Worm (Caenorhabditis elegans) whole organism, L3 larva: ENCODE results near the gene F59B2.15.

Experiments used
- R02D3.7 ChIP-seq: fragments of 150-350 bp; optimal IDR thresholded peaks from 2 replicates; lab custom pipeline; 2014; ENCODE audit warnings: missing biosample characterization, missing genetic modification characterization
- ZK546.5 ChIP-seq: sonication (generic microtip); optimal IDR thresholded peaks from 2 replicates; lab custom pipeline; 2017; ENCODE audit warnings: missing biosample characterization, missing genetic modification characterization
- aly-2 ChIP-seq: fragments of 150-350 bp; optimal IDR thresholded peaks from 2 replicates; lab custom pipeline; 2014; ENCODE audit warnings: missing biosample characterization, missing genetic modification characterization
- ama-1 ChIP-seq: fragments of 150-350 bp; optimal IDR thresholded peaks from 2 replicates; lab custom pipeline; 2018
- ceh-16 ChIP-seq: sonication (generic microtip); optimal IDR thresholded peaks from 2 replicates; lab custom pipeline; 2017; ENCODE audit warnings: missing biosample characterization, missing genetic modification characterization
- ceh-28 ChIP-seq: fragments of 150-350 bp; optimal IDR thresholded peaks from 2 replicates; lab custom pipeline; 2014; ENCODE audit warnings: missing biosample characterization, missing genetic modification reagents, missing genetic modification characterization
- ceh-82 ChIP-seq: fragments of 150-350 bp; optimal IDR thresholded peaks from 2 replicates; lab custom pipeline; 2014; ENCODE audit warnings: missing biosample characterization, missing genetic modification characterization
- ceh-9 ChIP-seq: sonication (generic microtip); optimal IDR thresholded peaks from 2 replicates; lab custom pipeline; 2018; ENCODE audit warnings: missing biosample characterization, missing genetic modification characterization
- daf-12 ChIP-seq: fragments of 150-350 bp; optimal IDR thresholded peaks from 2 replicates; lab custom pipeline; 2014; ENCODE audit warnings: missing biosample characterization, missing genetic modification reagents, missing genetic modification characterization
- egl-27 ChIP-seq: sonication (generic microtip); optimal IDR thresholded peaks from 4 replicates; lab custom pipeline; 2017; ENCODE audit warnings: missing biosample characterization, missing genetic modification reagents, missing genetic modification characterization
- egl-5 ChIP-seq: fragments of 150-350 bp; optimal IDR thresholded peaks from 2 replicates; lab custom pipeline; 2017; ENCODE audit warnings: missing biosample characterization, missing genetic modification reagents, missing genetic modification characterization, inconsistent platforms
- elt-1 ChIP-seq: fragments of 150-350 bp; optimal IDR thresholded peaks from 2 replicates; lab custom pipeline; 2014; ENCODE audit warnings: missing biosample characterization, missing genetic modification characterization
- elt-2 ChIP-seq: sonication (generic microtip); optimal IDR thresholded peaks from 2 replicates; lab custom pipeline; 2016; ENCODE audit warnings: missing genetic modification reagents, mild to moderate bottlenecking, missing genetic modification characterization, missing compliant biosample characterization
- elt-3 ChIP-seq, 3 experiments: fragments of 150-350 bp in 1 of 3; sonication (generic microtip) in 2 of 3; optimal IDR thresholded peaks; 2 replicates in 2 of 3; 4 replicates in 1 of 3; lab custom pipeline; 2014 to 2017; ENCODE audit warnings: missing biosample characterization in 3 of 3, missing genetic modification characterization in 3 of 3
- eor-1 ChIP-seq, 2 experiments: fragments of 150-350 bp; optimal IDR thresholded peaks; 2 replicates each; lab custom pipeline; 2014 to 2018; ENCODE audit warnings: missing biosample characterization in 2 of 2, missing genetic modification characterization in 2 of 2
- fkh-10 ChIP-seq: sonication (generic microtip); optimal IDR thresholded peaks from 2 replicates; lab custom pipeline; 2017; ENCODE audit warnings: missing biosample characterization, missing genetic modification reagents, missing genetic modification characterization
- fkh-2 ChIP-seq: fragments of 150-350 bp; optimal IDR thresholded peaks from 2 replicates; lab custom pipeline; 2014; ENCODE audit warnings: missing biosample characterization, missing genetic modification reagents, missing genetic modification characterization
- fos-1 ChIP-seq: fragments of 150-350 bp; optimal IDR thresholded peaks from 2 replicates; lab custom pipeline; 2014; ENCODE audit warnings: missing biosample characterization, missing genetic modification characterization
- hmg-11 ChIP-seq: sonication (generic microtip); optimal IDR thresholded peaks from 2 replicates; lab custom pipeline; 2016; ENCODE audit warnings: missing genetic modification characterization, missing compliant biosample characterization
- jun-1 ChIP-seq: fragments of 150-350 bp; optimal IDR thresholded peaks from 2 replicates; lab custom pipeline; 2014; ENCODE audit warnings: missing biosample characterization, missing genetic modification reagents, missing genetic modification characterization
- lin-15B ChIP-seq: fragments of 150-350 bp; optimal IDR thresholded peaks from 2 replicates; lab custom pipeline; 2014; ENCODE audit warnings: missing biosample characterization, missing genetic modification characterization
- lin-39 ChIP-seq: fragments of 150-350 bp; optimal IDR thresholded peaks from 2 replicates; lab custom pipeline; 2018; ENCODE audit warnings: missing biosample characterization, missing genetic modification reagents, missing genetic modification characterization
- lsy-12 ChIP-seq: sonication (generic microtip); optimal IDR thresholded peaks from 2 replicates; lab custom pipeline; 2016; ENCODE audit warnings: mild to moderate bottlenecking, missing genetic modification characterization, missing compliant biosample characterization
- mdl-1 ChIP-seq: fragments of 150-350 bp; optimal IDR thresholded peaks from 2 replicates; lab custom pipeline; 2014; ENCODE audit warnings: missing biosample characterization, missing genetic modification characterization
- mml-1 ChIP-seq: fragments of 150-350 bp; sonication (generic microtip); optimal IDR thresholded peaks from 3 replicates; lab custom pipeline; 2014; ENCODE audit warnings: missing biosample characterization, missing genetic modification characterization
- nfya-1 ChIP-seq: sonication (generic microtip); optimal IDR thresholded peaks from 2 replicates; lab custom pipeline; 2017; ENCODE audit warnings: missing genetic modification characterization, mild to moderate bottlenecking, missing compliant biosample characterization, antibody characterized with exemption, moderate library complexity; ENCODE audit not compliant: insufficient read depth
- nhr-11 ChIP-seq: fragments of 150-350 bp; optimal IDR thresholded peaks from 2 replicates; lab custom pipeline; 2014; ENCODE audit warnings: missing biosample characterization, missing genetic modification characterization
- nhr-12 ChIP-seq: fragments of 150-350 bp; optimal IDR thresholded peaks from 2 replicates; lab custom pipeline; 2014; ENCODE audit warnings: missing biosample characterization, missing genetic modification characterization
- nhr-23 ChIP-seq: fragments of 150-350 bp; optimal IDR thresholded peaks from 2 replicates; lab custom pipeline; 2014; ENCODE audit warnings: missing biosample characterization, missing genetic modification reagents, missing genetic modification characterization
- nhr-237 ChIP-seq: fragments of 150-350 bp; optimal IDR thresholded peaks from 2 replicates; lab custom pipeline; 2014; ENCODE audit warnings: missing biosample characterization, missing genetic modification characterization
- nhr-25 ChIP-seq: sonication (generic microtip); optimal IDR thresholded peaks from 2 replicates; lab custom pipeline; 2017; ENCODE audit warnings: missing biosample characterization, missing genetic modification characterization
- nhr-28 ChIP-seq: fragments of 150-350 bp; optimal IDR thresholded peaks from 2 replicates; lab custom pipeline; 2014; ENCODE audit warnings: missing biosample characterization, missing genetic modification characterization
- nhr-43 ChIP-seq: sonication (generic microtip); optimal IDR thresholded peaks from 2 replicates; lab custom pipeline; 2016; ENCODE audit warnings: mild to moderate bottlenecking, missing genetic modification characterization, missing compliant biosample characterization; ENCODE audit not compliant: poor library complexity, severe bottlenecking
- nhr-67 ChIP-seq: fragments of 150-350 bp; optimal IDR thresholded peaks from 2 replicates; lab custom pipeline; 2014; ENCODE audit warnings: missing biosample characterization, missing genetic modification characterization
- nhr-76 ChIP-seq: fragments of 150-350 bp; sonication (generic microtip); optimal IDR thresholded peaks from 5 replicates; lab custom pipeline; 2014; ENCODE audit warnings: missing biosample characterization, missing genetic modification characterization
- nhr-77 ChIP-seq: fragments of 150-350 bp; optimal IDR thresholded peaks from 2 replicates; lab custom pipeline; 2014; ENCODE audit warnings: missing biosample characterization, missing genetic modification characterization
- pha-4 ChIP-seq: fragments of 150-350 bp; optimal IDR thresholded peaks from 2 replicates; lab custom pipeline; 2014; ENCODE audit warnings: missing biosample characterization, missing genetic modification reagents, missing genetic modification characterization
- pqm-1 ChIP-seq: fragments of 150-350 bp; optimal IDR thresholded peaks from 2 replicates; lab custom pipeline; 2017; ENCODE audit warnings: missing biosample characterization, missing genetic modification characterization, inconsistent platforms
- sea-2 ChIP-seq: fragments of 150-350 bp; sonication (generic microtip); optimal IDR thresholded peaks from 4 replicates; lab custom pipeline; 2014; ENCODE audit warnings: missing biosample characterization, missing genetic modification reagents, missing genetic modification characterization
- skn-1 ChIP-seq: fragments of 150-350 bp; optimal IDR thresholded peaks from 2 replicates; lab custom pipeline; 2014; ENCODE audit warnings: missing biosample characterization, missing genetic modification characterization
- tbx-2 ChIP-seq: sonication (generic microtip); optimal IDR thresholded peaks from 2 replicates; lab custom pipeline; 2016; ENCODE audit warnings: mild to moderate bottlenecking, missing genetic modification characterization, missing compliant biosample characterization
- unc-39 ChIP-seq: sonication (generic microtip); optimal IDR thresholded peaks from 4 replicates; lab custom pipeline; 2017; ENCODE audit warnings: missing biosample characterization, missing genetic modification characterization
- unc-62 ChIP-seq: fragments of 150-350 bp; sonication (generic microtip); optimal IDR thresholded peaks from 4 replicates; lab custom pipeline; 2014; ENCODE audit warnings: missing biosample characterization, missing genetic modification reagents, missing genetic modification characterization
- zag-1 ChIP-seq: fragments of 150-350 bp; optimal IDR thresholded peaks from 2 replicates; lab custom pipeline; 2014; ENCODE audit warnings: missing biosample characterization, missing genetic modification characterization
- ztf-11 ChIP-seq: fragments of 150-350 bp; optimal IDR thresholded peaks from 2 replicates; lab custom pipeline; 2014; ENCODE audit warnings: missing biosample characterization, missing genetic modification characterization
- ztf-4 ChIP-seq: fragments of 150-350 bp; optimal IDR thresholded peaks from 2 replicates; lab custom pipeline; 2014; ENCODE audit warnings: missing biosample characterization, missing genetic modification characterization

The F59B2.15 gene

DNA sequence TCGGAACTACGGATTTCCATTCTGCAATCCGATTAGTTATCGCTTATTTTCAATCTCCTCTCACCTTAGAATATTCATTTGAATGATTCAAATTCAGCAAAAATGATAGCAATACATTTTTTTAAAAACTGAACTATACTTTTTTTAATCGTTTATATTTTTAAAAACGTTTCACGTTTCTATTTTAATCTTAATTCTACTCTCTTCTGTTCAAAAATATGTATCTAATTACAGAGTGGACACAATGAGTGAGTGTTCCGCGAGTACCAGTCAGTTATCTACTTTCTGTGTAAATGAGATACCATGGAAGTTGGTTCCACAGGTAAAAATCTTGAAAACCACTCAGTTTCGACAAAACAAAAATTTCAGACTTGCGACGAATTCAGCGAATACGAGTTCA lies at the start of gene F59B2.15, which contains the start of gene zif-1:
TSS of gene F59B2.15 (minus strand) at position 101 of the 400 bp plus-strand sequence.
TSS of gene zif-1 (plus strand) at position 235 of the 400 bp plus-strand sequence.
- no peak for TF ChIP-seq nhr-77 (tag; lab: Kevin White, UChicago)
- no peak for TF ChIP-seq nhr-76
- no peak for TF ChIP-seq ceh-9 (tag; lab: Kevin White, UChicago)
- TF ChIP-seq nhr-11 (tag; lab: Kevin White, UChicago) = no peak
- no peak for TF ChIP-seq nhr-23 (tag; lab: Kevin White, UChicago)
- no peak for TF ChIP-seq ama-1 (lab: Kevin White, UChicago)
- no peak for TF ChIP-seq ceh-28 (tag; lab: Kevin White, UChicago)
- TF ChIP-seq elt-2 (tag; lab: Kevin White, UChicago) = no peak
- no peak for TF ChIP-seq fkh-2 (tag; lab: Kevin White, UChicago)
- TF ChIP-seq eor-1 (tag; optimal IDR thresholded peaks at IDR 0.05; lab: Kevin White, UChicago) = no peak
- TF ChIP-seq R02D3.7 (tag; lab: Kevin White, UChicago) = no peak
- no peak for TF ChIP-seq egl-5 (tag; lab: Kevin White, UChicago)
- no peak for TF ChIP-seq nhr-67 (tag; lab: Kevin White, UChicago)
- no peak for TF ChIP-seq ztf-4 (tag; lab: Kevin White, UChicago)
- TF ChIP-seq skn-1 (tag; lab: Kevin White, UChicago) = no peak
- no peak for TF ChIP-seq fkh-10
- no peak for TF ChIP-seq daf-12 (tag; lab: Kevin White, UChicago)
- TF ChIP-seq pqm-1 (tag; lab: Kevin White, UChicago) = no peak

DNA sequence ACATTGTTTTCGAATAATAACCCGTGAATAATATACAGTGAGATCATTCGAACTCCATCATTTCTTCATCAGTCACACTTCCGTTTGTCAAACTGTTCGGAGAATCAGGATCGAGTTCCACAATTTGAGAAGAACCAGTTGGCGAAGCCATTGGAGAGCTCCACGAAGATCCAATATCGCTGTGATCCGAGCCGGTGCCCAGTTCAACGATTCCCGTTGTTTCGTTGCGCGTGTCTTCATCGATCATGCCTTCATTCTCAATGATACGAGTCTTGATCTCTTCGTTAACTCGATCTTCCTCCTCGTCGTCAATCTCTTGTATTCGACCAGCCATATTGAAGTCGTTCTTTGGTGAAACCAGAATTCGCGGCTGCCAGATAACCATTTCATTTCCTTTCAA lies 49.3 kb upstream of the F59B2.15 start:
- TF ChIP-seq ceh-9 (tag; lab: Kevin White, UChicago) = no peak
- TF ChIP-seq nhr-12 (tag; lab: Kevin White, UChicago) = no peak
- no peak for TF ChIP-seq unc-62 (GFP tag; lab: Kevin White, UChicago)
- no peak for TF ChIP-seq nfya-1 (tag; lab: Kevin White, UChicago)
- peak; percentile 72 for TF ChIP-seq ama-1 (lab: Kevin White, UChicago)

DNA sequence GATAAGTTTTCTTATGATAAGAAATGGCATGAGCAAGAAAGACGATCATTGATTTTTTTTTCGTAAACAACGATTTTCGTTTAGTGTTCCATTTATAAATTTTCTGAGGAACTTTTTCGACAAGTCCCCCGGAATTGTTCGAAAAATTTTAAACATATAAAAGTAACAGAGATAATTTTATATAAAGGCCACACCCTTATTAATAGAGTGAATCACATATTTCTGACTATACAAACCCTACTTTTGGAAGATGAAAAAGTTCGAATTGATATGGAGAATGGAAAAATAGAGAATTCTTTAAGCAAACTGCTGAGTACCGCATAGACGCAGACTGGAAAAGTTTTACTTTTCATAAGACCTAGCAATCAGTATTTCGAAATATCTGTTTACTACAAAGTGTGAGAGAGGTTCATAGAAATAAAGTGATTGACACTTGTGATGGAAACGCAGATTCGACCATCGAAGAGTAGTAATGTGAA lies 48.7 kb upstream of the F59B2.15 start:
- TF ChIP-seq nhr-237 (tag; lab: Kevin White, UChicago) = no peak
- TF ChIP-seq egl-27 (tag; lab: Kevin White, UChicago) = no peak
- peak; percentile 56 for TF ChIP-seq fos-1 (tag; lab: Kevin White, UChicago)
- TF ChIP-seq R02D3.7 (tag; lab: Kevin White, UChicago) = no peak
- peak; percentile 55 for TF ChIP-seq ceh-28 (tag; lab: Kevin White, UChicago)
- peak; percentile 70 for TF ChIP-seq lsy-12
- no peak for TF ChIP-seq ZK546.5 (tag; lab: Kevin White, UChicago)
- no peak for TF ChIP-seq ceh-16 (tag; lab: Kevin White, UChicago)
- TF ChIP-seq ztf-4 (tag; lab: Kevin White, UChicago) = peak; percentile 89
- TF ChIP-seq nhr-12 (tag; lab: Kevin White, UChicago) = no peak
- TF ChIP-seq elt-1 (tag; lab: Kevin White, UChicago) = peak; percentile 3
- TF ChIP-seq lin-15B (tag; lab: Kevin White, UChicago) = peak; percentile 22
- TF ChIP-seq nhr-28 (tag; lab: Kevin White, UChicago) = no peak
- no peak for TF ChIP-seq nhr-11 (tag; lab: Kevin White, UChicago)
- TF ChIP-seq fkh-2 (tag; lab: Kevin White, UChicago) = no peak
- TF ChIP-seq ztf-11 = no peak
- TF ChIP-seq nfya-1 (tag; lab: Kevin White, UChicago) = peak; percentile 81
- no peak for TF ChIP-seq aly-2 (tag; lab: Kevin White, UChicago)
- TF ChIP-seq elt-3 (tag; optimal IDR thresholded peaks at IDR 0.05; lab: Kevin White, UChicago) = peak in 2 of 3 experiments; percentile 53 to 66
- peak; percentile 5 for TF ChIP-seq fkh-10
- TF ChIP-seq zag-1 (tag; lab: Kevin White, UChicago) = no peak
- TF ChIP-seq nhr-67 (tag; lab: Kevin White, UChicago) = no peak
- TF ChIP-seq ceh-82 (tag; lab: Kevin White, UChicago) = no peak
- peak; percentile 79 for TF ChIP-seq jun-1 (tag; lab: Kevin White, UChicago)
- TF ChIP-seq hmg-11 = no peak
- TF ChIP-seq elt-2 (tag; lab: Kevin White, UChicago) = peak; percentile 66
- TF ChIP-seq nhr-77 (tag; lab: Kevin White, UChicago) = no peak
- TF ChIP-seq nhr-43 (tag; lab: Kevin White, UChicago) = peak; percentile 58
- no peak for TF ChIP-seq unc-62 (GFP tag; lab: Kevin White, UChicago)
- TF ChIP-seq ama-1 (lab: Kevin White, UChicago) = peak; percentile 99
- TF ChIP-seq sea-2 = no peak
- TF ChIP-seq daf-12 (tag; lab: Kevin White, UChicago) = no peak
- peak; percentile 84 for TF ChIP-seq nhr-23 (tag; lab: Kevin White, UChicago)
- peak; percentile 98 for TF ChIP-seq nhr-25 (tag; lab: Kevin White, UChicago)
- no peak for TF ChIP-seq mml-1 (tag; lab: Kevin White, UChicago)
- TF ChIP-seq eor-1 (tag; optimal IDR thresholded peaks at IDR 0.05; lab: Kevin White, UChicago) = peak in 1 of 2 experiments; percentile 53
- no peak for TF ChIP-seq egl-5 (tag; lab: Kevin White, UChicago)
- TF ChIP-seq tbx-2 = peak; percentile 81
- TF ChIP-seq unc-39 (tag; lab: Kevin White, UChicago) = no peak
- TF ChIP-seq lin-39 (tag; lab: Kevin White, UChicago) = no peak
- no peak for TF ChIP-seq pqm-1 (tag; lab: Kevin White, UChicago)
- peak; percentile 93 for TF ChIP-seq pha-4 (tag; lab: Kevin White, UChicago)
- peak; percentile 68 for TF ChIP-seq skn-1 (tag; lab: Kevin White, UChicago)
- TF ChIP-seq mdl-1 = no peak
